Worm (Caenorhabditis elegans) whole organism, L1 larva: ENCODE data around the gene C47E12.12.

Experiments
- aha-1 ChIP-seq: fragments of 150-350 bp; optimal IDR thresholded peaks from 2 replicates; lab custom pipeline; 2014; ENCODE audit warnings: missing biosample characterization, missing genetic modification characterization
- ama-1 ChIP-seq: fragments of 150-350 bp; optimal IDR thresholded peaks from 2 replicates; lab custom pipeline; 2014
- blmp-1 ChIP-seq: fragments of 150-350 bp; optimal IDR thresholded peaks from 2 replicates; lab custom pipeline; 2014; ENCODE audit warnings: missing biosample characterization, missing genetic modification characterization
- ceh-63 ChIP-seq: fragments of 200-800 bp; sonication (Bioruptor generic); optimal IDR thresholded peaks from 2 replicates; lab custom pipeline; 2018; ENCODE audit warnings: mild to moderate bottlenecking, missing genetic modification characterization, missing compliant biosample characterization
- ceh-82 ChIP-seq, 3 experiments: fragments of 150-350 bp in 1 of 3; sonication (generic microtip) in 2 of 3; optimal IDR thresholded peaks; 2 replicates each; lab custom pipeline; 2014 to 2017; ENCODE audit warnings: missing biosample characterization in 3 of 3, missing genetic modification characterization in 3 of 3
- ceh-90 ChIP-seq: sonication (generic microtip); optimal IDR thresholded peaks from 2 replicates; lab custom pipeline; 2016; ENCODE audit warnings: missing genetic modification characterization, missing compliant biosample characterization
- ces-1 ChIP-seq: fragments of 150-350 bp; optimal IDR thresholded peaks from 2 replicates; lab custom pipeline; 2014; ENCODE audit warnings: missing biosample characterization, missing genetic modification reagents, missing genetic modification characterization
- dpl-1 ChIP-seq, 3 experiments: fragments of 150-350 bp in 2 of 3; sonication (generic microtip) in 1 of 3; optimal IDR thresholded peaks; 2 replicates each; lab custom pipeline; 2014 to 2017; ENCODE audit warnings: missing biosample characterization in 3 of 3, missing genetic modification characterization in 3 of 3, missing genetic modification reagents in 3 of 3
- efl-1 ChIP-seq, 4 experiments: fragments of 150-350 bp; optimal IDR thresholded peaks in 3 of 4; peaks in 1 of 4; 1 replicate in 1 of 4; 2 replicates in 3 of 4; lab custom pipeline; 2014; ENCODE audit warnings: missing biosample characterization in 2 of 4, missing genetic modification characterization in 2 of 4, missing genetic modification reagents in 2 of 4
- elt-2 ChIP-seq: sonication (generic microtip); optimal IDR thresholded peaks from 2 replicates; lab custom pipeline; 2016; ENCODE audit warnings: missing genetic modification characterization, mild to moderate bottlenecking, inconsistent platforms, missing compliant biosample characterization, missing genetic modification reagents
- fkh-10 ChIP-seq: sonication (generic microtip); optimal IDR thresholded peaks from 2 replicates; lab custom pipeline; 2017; ENCODE audit warnings: missing biosample characterization, missing genetic modification reagents, missing genetic modification characterization
- hpl-2 ChIP-seq: fragments of 150-350 bp; optimal IDR thresholded peaks from 2 replicates; lab custom pipeline; 2014; ENCODE audit warnings: missing biosample characterization, missing genetic modification reagents, missing genetic modification characterization
- isw-1 ChIP-seq: fragments of 200-800 bp; sonication (Bioruptor generic); IDR thresholded peaks from 2 replicates; pipeline ENCODE4 v1.3.6; 2022; ENCODE audit warnings: missing genetic modification characterization, missing compliant biosample characterization
- lin-13 ChIP-seq: fragments of 150-350 bp; optimal IDR thresholded peaks from 2 replicates; lab custom pipeline; 2014; ENCODE audit warnings: missing biosample characterization, missing genetic modification reagents, missing genetic modification characterization
- lin-14 ChIP-seq: fragments of 200-800 bp; sonication (Bioruptor generic); optimal IDR thresholded peaks from 2 replicates; lab custom pipeline; 2018; ENCODE audit warnings: mild to moderate bottlenecking, missing genetic modification characterization, moderate library complexity, missing compliant biosample characterization
- lin-35 ChIP-seq, 2 experiments: fragments of 150-350 bp; optimal IDR thresholded peaks; 2 replicates each; lab custom pipeline; 2014; ENCODE audit warnings: missing biosample characterization in 2 of 2, missing genetic modification characterization in 2 of 2, missing genetic modification reagents in 2 of 2
- lir-3 ChIP-seq: sonication (generic microtip); optimal IDR thresholded peaks from 2 replicates; lab custom pipeline; 2016; ENCODE audit warnings: mild to moderate bottlenecking, missing genetic modification characterization, moderate library complexity, missing compliant biosample characterization; ENCODE audit not compliant: poor library complexity
- mdl-1 ChIP-seq, 2 experiments: fragments of 150-350 bp; optimal IDR thresholded peaks; 2 replicates each; lab custom pipeline; 2014 to 2017; ENCODE audit warnings: missing biosample characterization in 2 of 2, missing genetic modification characterization in 2 of 2, inconsistent platforms in 1 of 2
- mep-1 ChIP-seq: fragments of 150-350 bp; optimal IDR thresholded peaks from 2 replicates; lab custom pipeline; 2014; ENCODE audit warnings: missing biosample characterization, missing genetic modification characterization
- nhr-19 ChIP-seq: fragments of 200-800 bp; sonication (Bioruptor generic); conservative IDR thresholded peaks from 2 replicates; pipeline ENCODE4 v1.3.6; 2022; ENCODE audit warnings: missing genetic modification characterization, missing compliant biosample characterization
- nhr-20 ChIP-seq: sonication (generic microtip); optimal IDR thresholded peaks from 2 replicates; lab custom pipeline; 2016; ENCODE audit warnings: mild to moderate bottlenecking, missing genetic modification characterization, missing compliant biosample characterization
- nhr-47 ChIP-seq: sonication (generic microtip); optimal IDR thresholded peaks from 2 replicates; lab custom pipeline; 2016; ENCODE audit warnings: mild to moderate bottlenecking, missing genetic modification characterization, moderate library complexity, missing compliant biosample characterization
- nhr-71 ChIP-seq: sonication (generic microtip); optimal IDR thresholded peaks from 2 replicates; lab custom pipeline; 2016; ENCODE audit warnings: mild to moderate bottlenecking, missing genetic modification characterization, moderate library complexity, missing compliant biosample characterization
- nhr-76 ChIP-seq: sonication (generic microtip); optimal IDR thresholded peaks from 2 replicates; lab custom pipeline; 2017; ENCODE audit warnings: missing biosample characterization, missing genetic modification characterization
- nhr-77 ChIP-seq: fragments of 150-350 bp; optimal IDR thresholded peaks from 2 replicates; lab custom pipeline; 2014; ENCODE audit warnings: missing biosample characterization, missing genetic modification characterization
- pag-3 ChIP-seq: sonication (generic microtip); optimal IDR thresholded peaks from 2 replicates; lab custom pipeline; 2017; ENCODE audit warnings: missing genetic modification characterization, mild to moderate bottlenecking, missing compliant biosample characterization, antibody characterized with exemption, borderline replicate concordance; ENCODE audit not compliant: insufficient read depth
- pax-3 ChIP-seq: fragments of 200-800 bp; sonication (Bioruptor generic); optimal IDR thresholded peaks from 2 replicates; lab custom pipeline; 2018; ENCODE audit warnings: mild to moderate bottlenecking, missing genetic modification characterization, moderate library complexity, missing compliant biosample characterization
- rnt-1 ChIP-seq: sonication (generic microtip); optimal IDR thresholded peaks from 2 replicates; lab custom pipeline; 2016; ENCODE audit warnings: mild to moderate bottlenecking, missing genetic modification characterization, moderate library complexity, missing compliant biosample characterization
- skn-1 ChIP-seq: fragments of 150-350 bp; optimal IDR thresholded peaks from 2 replicates; lab custom pipeline; 2014; ENCODE audit warnings: missing biosample characterization, missing genetic modification characterization
- snu-23 ChIP-seq: sonication (generic microtip); optimal IDR thresholded peaks from 2 replicates; lab custom pipeline; 2016; ENCODE audit warnings: missing genetic modification characterization, missing compliant biosample characterization
- tbx-2 ChIP-seq: sonication (generic microtip); optimal IDR thresholded peaks from 2 replicates; lab custom pipeline; 2016; ENCODE audit warnings: missing genetic modification characterization, missing compliant biosample characterization
- unc-86 ChIP-seq: sonication (generic microtip); optimal IDR thresholded peaks from 2 replicates; lab custom pipeline; 2016; ENCODE audit warnings: missing genetic modification characterization, missing compliant biosample characterization
- zag-1 ChIP-seq: fragments of 150-350 bp; optimal IDR thresholded peaks from 2 replicates; lab custom pipeline; 2014; ENCODE audit warnings: missing biosample characterization, missing genetic modification characterization

C47E12.12 gene

DNA sequence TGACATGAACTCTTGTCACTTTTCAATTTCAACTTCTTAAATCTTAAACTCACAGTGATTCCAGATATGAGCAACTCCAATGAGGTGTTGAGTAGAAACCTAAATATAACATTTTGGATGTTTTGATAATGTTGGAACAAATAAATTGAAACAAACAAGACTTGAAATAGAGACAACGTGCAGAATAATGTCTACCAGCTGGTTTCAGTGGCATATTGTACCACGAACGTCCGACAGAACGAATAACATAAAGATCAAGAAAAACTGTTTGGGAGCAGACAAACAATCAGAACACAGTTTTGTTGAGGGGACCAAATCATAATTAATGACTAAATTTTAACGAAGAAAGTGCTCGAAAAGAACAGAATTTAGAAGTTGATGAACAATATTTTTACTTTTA is 19.2 kb downstream of the C47E12.12 start, which contains the start of gene gon-1:
Gene gon-1, minus strand, starts transcription at position 101 of the 400 bp plus-strand sequence.
- TF ChIP-seq dpl-1 (GFP tag; optimal IDR thresholded peaks at IDR 0.05; lab: Kevin White, UChicago) (no peak), ceh-90 (no peak), aha-1 (tag; lab: Kevin White, UChicago) (no peak)
- TF ChIP-seq, all 84 proteins: peak for 0

DNA sequence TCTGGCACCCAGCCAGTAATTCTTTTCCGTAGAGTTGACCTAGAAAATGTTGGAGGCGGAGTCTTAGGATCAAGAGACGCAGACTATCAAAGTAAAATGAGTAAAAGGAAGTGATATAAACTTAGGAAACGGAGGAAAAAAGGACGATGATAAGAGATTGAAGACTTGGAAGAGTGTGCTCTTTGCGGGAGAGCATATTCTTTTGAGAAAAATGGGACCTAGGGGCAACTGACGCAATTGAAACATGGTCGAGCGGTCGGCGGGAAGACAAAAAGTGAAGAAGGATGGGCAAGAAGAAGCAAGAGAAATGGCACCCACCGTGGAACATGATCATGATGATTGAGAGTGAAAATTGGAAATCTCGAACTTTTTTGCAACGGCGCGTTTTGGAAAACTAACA is 24.5 kb downstream of the C47E12.12 start:
- peak; percentile 8 for TF ChIP-seq mep-1 (tag; lab: Kevin White, UChicago)
- TF ChIP-seq snu-23 (GFP tag; lab: Kevin White, UChicago), result peak; percentile 39
- peak; percentile 20 for TF ChIP-seq tbx-2 (tag; lab: Kevin White, UChicago)
- no peak for TF ChIP-seq unc-86 (tag; lab: Kevin White, UChicago)
- TF ChIP-seq nhr-19, result peak; percentile 59
- no peak for TF ChIP-seq ces-1 (GFP tag; lab: Kevin White, UChicago)
- peak; percentile 4 to 56 for TF ChIP-seq efl-1 (optimal IDR thresholded peaks at IDR 0.05; lab: Kevin White, UChicago)
- TF ChIP-seq efl-1 (GFP tag; optimal IDR thresholded peaks at IDR 0.05 in 1 of 2; lab: Kevin White, UChicago), result peak in 1 of 2 experiments; percentile 52
- peak; percentile 60 for TF ChIP-seq rnt-1
- no peak for TF ChIP-seq pag-3 (tag; lab: Kevin White, UChicago)
- TF ChIP-seq ceh-82 (tag; optimal IDR thresholded peaks at IDR 0.05; lab: Kevin White, UChicago), result no peak
- TF ChIP-seq nhr-71 (tag; lab: Kevin White, UChicago), result peak; percentile 66
- no peak for TF ChIP-seq blmp-1
- peak in 1 of 2 experiments; percentile 51 for TF ChIP-seq lin-35 (GFP tag; optimal IDR thresholded peaks at IDR 0.05; lab: Kevin White, UChicago)
- TF ChIP-seq dpl-1 (GFP tag; optimal IDR thresholded peaks at IDR 0.05; lab: Kevin White, UChicago), result peak; percentile 8 to 39 (median 12)
- no peak for TF ChIP-seq lin-13 (GFP tag; lab: Kevin White, UChicago)
- TF ChIP-seq nhr-20 (tag; lab: Kevin White, UChicago), result peak; percentile 24
- no peak for TF ChIP-seq ama-1 (lab: Kevin White, UChicago)
- TF ChIP-seq nhr-77 (tag; lab: Kevin White, UChicago), result peak; percentile 35
- peak; percentile 73 for TF ChIP-seq lin-14
- no peak for TF ChIP-seq zag-1

DNA sequence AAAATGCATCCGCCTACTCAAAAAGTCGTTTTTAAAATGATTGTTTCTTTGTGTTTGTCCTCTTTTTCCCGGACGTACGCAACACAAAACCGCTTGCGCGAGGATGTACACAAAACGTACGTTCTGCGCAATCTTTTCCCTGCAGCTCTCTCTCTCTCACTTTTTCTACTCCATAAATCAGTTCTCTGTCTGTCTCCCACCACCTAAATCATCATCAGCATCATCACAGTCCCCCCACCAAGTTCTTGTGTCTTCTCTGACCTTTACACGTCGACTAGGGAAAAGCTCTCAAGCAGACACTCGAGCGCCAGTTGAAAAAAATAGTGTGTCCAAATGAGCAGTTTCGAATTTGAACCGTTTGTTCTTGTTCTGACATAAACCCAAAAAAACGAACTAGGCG is 28.2 kb downstream of the C47E12.12 start:
- TF ChIP-seq snu-23 (GFP tag; lab: Kevin White, UChicago) (no peak), nhr-77 (tag; lab: Kevin White, UChicago) (peak; percentile 45), tbx-2 (tag; lab: Kevin White, UChicago) (peak; percentile 22), efl-1 (optimal IDR thresholded peaks at IDR 0.05; lab: Kevin White, UChicago) (no peak), efl-1 (GFP tag; optimal IDR thresholded peaks at IDR 0.05 in 1 of 2; lab: Kevin White, UChicago) (peak in 1 of 2 experiments; percentile 79)

- TF ChIP-seq nhr-47 (no peak), isw-1 (GFP tag; lab: Robert Waterston, UW) (no peak), skn-1 (tag; lab: Kevin White, UChicago) (no peak), lin-35 (GFP tag; optimal IDR thresholded peaks at IDR 0.05; lab: Kevin White, UChicago) (no peak), hpl-2 (GFP tag; lab: Kevin White, UChicago) (no peak), rnt-1 (no peak), zag-1 (no peak), ceh-63 (no peak), tbx-2 (tag; lab: Kevin White, UChicago) (no peak), fkh-10 (GFP tag; lab: Kevin White, UChicago) (no peak), blmp-1 (no peak), snu-23 (GFP tag; lab: Kevin White, UChicago) (no peak), nhr-76 (tag; lab: Kevin White, UChicago) (no peak), pax-3 (no peak), lin-14 (no peak)
Observed at ce11 chrIV:9943214-9943613, 29.3 kb downstream of the C47E12.12 start.

- TF ChIP-seq efl-1 (optimal IDR thresholded peaks at IDR 0.05; lab: Kevin White, UChicago), result no peak
- peak in 1 of 2 experiments; percentile 1 for TF ChIP-seq efl-1 (GFP tag; optimal IDR thresholded peaks at IDR 0.05 in 1 of 2; lab: Kevin White, UChicago)
- no peak for TF ChIP-seq mdl-1 (tag; optimal IDR thresholded peaks at IDR 0.05; lab: Kevin White, UChicago)
- no peak for TF ChIP-seq elt-2 (tag; lab: Kevin White, UChicago)
- no peak for TF ChIP-seq lir-3 (tag; lab: Kevin White, UChicago)
- TF ChIP-seq blmp-1, result no peak
Observed at ce11 chrIV:9933580-9933979, 38.9 kb downstream of the C47E12.12 start, which contains the start of gene spe-29. TSS of gene spe-29 (plus strand) at chrIV:9933880.
